Fruit fly (Drosophila melanogaster): ENCODE measurements around the gene slif.
A peak's percentile ranks its signal among the peaks of the same experiment; 100 is the strongest.

Gene slif

DNA sequence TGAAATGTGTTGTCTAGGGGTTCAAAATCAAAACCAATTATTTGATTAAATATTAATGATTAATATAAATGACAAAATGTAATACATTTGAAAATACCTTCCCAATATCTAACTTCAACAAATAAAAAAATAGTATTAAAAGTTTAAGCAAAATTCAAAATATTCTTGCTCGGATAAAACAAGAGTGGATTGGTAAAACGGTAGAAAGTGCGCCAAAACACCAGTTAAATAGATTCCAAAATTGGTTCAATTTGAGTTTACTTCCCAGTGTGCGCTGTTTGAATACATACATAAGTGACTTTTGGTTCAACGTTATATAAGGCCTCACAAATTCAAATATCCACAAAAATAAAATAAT, 15.8 kb upstream of the slif start (continued):
- TF ChIP-seq Eip93F (GFP tag; optimal IDR thresholded peaks at IDR 0.05) = peak; percentile 44
- TF ChIP-seq Hr38 (GFP tag; optimal IDR thresholded peaks at IDR 0.05) = no peak
- no peak for TF ChIP-seq achi (GFP tag; optimal IDR thresholded peaks at IDR 0.05)
- peak; percentile 58 for TF ChIP-seq Hr39 (GFP tag; optimal IDR thresholded peaks at IDR 0.05)
- TF ChIP-seq vri (GFP tag; optimal IDR thresholded peaks at IDR 0.05) = no peak
- peak; percentile 41 for TF ChIP-seq fd85E (GFP tag; optimal IDR thresholded peaks at IDR 0.05)
- peak; percentile 73 for TF ChIP-seq Smox (GFP tag; optimal IDR thresholded peaks at IDR 0.05)
- peak; percentile 80 for TF ChIP-seq CG32006 (GFP tag; optimal IDR thresholded peaks at IDR 0.05)
- TF ChIP-seq acj6 (GFP tag; optimal IDR thresholded peaks at IDR 0.05) = peak; percentile 79
- TF ChIP-seq CG15336 (GFP tag; IDR thresholded peaks at IDR 0.05) = peak; percentile 91
- peak; percentile 2 for TF ChIP-seq CG11762 (GFP tag; optimal IDR thresholded peaks at IDR 0.05; ENCODE audit: insufficient read depth)
- TF ChIP-seq CG7368 (GFP tag; optimal IDR thresholded peaks at IDR 0.05) = peak; percentile 29
- TF ChIP-seq topi (GFP tag; optimal IDR thresholded peaks at IDR 0.05) = peak; percentile 61
- TF ChIP-seq Lpt (GFP tag; optimal IDR thresholded peaks at IDR 0.05) = peak; percentile 72
- no peak for TF ChIP-seq Gug (GFP tag; IDR thresholded peaks at IDR 0.05)
- TF ChIP-seq esn (GFP tag; optimal IDR thresholded peaks at IDR 0.05) = peak; percentile 76
- peak; percentile 73 for TF ChIP-seq Met (GFP tag; optimal IDR thresholded peaks at IDR 0.05)
- TF ChIP-seq Ets96B (tag; optimal IDR thresholded peaks at IDR 0.05) = peak; percentile 76
- TF ChIP-seq CG34406 (GFP tag; optimal IDR thresholded peaks at IDR 0.05) = peak; percentile 79
- peak; percentile 71 for TF ChIP-seq eg (GFP tag; IDR thresholded peaks at IDR 0.05)
- TF ChIP-seq CG6854 (GFP tag; optimal IDR thresholded peaks at IDR 0.05) = peak; percentile 22
- TF ChIP-seq OdsH (GFP tag; optimal IDR thresholded peaks at IDR 0.05) = peak; percentile 82
- peak; percentile 73 for TF ChIP-seq CG6792 (GFP tag; optimal IDR thresholded peaks at IDR 0.05)
- peak; percentile 39 for TF ChIP-seq CG11902 (GFP tag; optimal IDR thresholded peaks at IDR 0.05)
- peak; percentile 75 for TF ChIP-seq CG8632 (GFP tag; optimal IDR thresholded peaks at IDR 0.05)
- TF ChIP-seq Eip78C (GFP tag) = peak; percentile 94
- peak; percentile 8 for TF ChIP-seq Blimp-1 (GFP tag; optimal IDR thresholded peaks at IDR 0.05)
- TF ChIP-seq ss (GFP tag; optimal IDR thresholded peaks at IDR 0.05) = peak; percentile 18 to 54

DNA sequence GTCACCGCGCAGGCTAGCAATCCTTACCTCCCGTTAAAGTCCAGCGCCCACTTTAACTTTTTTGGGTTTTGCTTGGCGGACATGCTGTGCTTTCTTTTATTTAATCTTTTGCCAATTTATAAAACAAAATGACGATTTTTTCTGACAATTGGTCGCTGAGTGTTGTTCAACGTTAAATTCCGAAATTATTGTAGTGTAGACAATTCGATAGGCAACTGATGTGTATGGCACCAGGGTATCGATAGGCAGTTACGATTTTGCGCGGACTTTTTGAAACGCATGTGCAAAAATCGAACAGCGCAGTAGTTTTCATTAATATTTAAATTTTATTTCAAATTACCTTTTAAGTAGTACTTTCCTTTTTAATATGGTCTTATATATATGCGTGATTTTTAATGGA, 12.8 kb upstream of the slif start, which contains the start of gene EMC4:
Gene EMC4, minus strand, starts transcription at position 174 of the 400 bp plus-strand sequence.
- TF ChIP-seq Sox14 (GFP tag; optimal IDR thresholded peaks at IDR 0.05) = peak; percentile 31
- no peak for TF ChIP-seq Hr39 (GFP tag; optimal IDR thresholded peaks at IDR 0.05)
- TF ChIP-seq CG8632 (GFP tag; optimal IDR thresholded peaks at IDR 0.05) = no peak
- TF ChIP-seq CG10669 (GFP tag; optimal IDR thresholded peaks at IDR 0.05) = no peak
- peak; percentile 63 for TF ChIP-seq CG3919 (GFP tag; optimal IDR thresholded peaks at IDR 0.05)
- peak in 1 of 2 experiments; percentile 22 for TF ChIP-seq ss (GFP tag; optimal IDR thresholded peaks at IDR 0.05)
- TF ChIP-seq svp (GFP tag) = peak; percentile 2
- peak; percentile 84 for TF ChIP-seq Eip78C (GFP tag)
- TF ChIP-seq CG11902 (GFP tag; optimal IDR thresholded peaks at IDR 0.05) = no peak
- no peak for TF ChIP-seq OdsH (GFP tag; optimal IDR thresholded peaks at IDR 0.05)
- TF ChIP-seq pdm3 (GFP tag; optimal IDR thresholded peaks at IDR 0.05) = no peak
- peak; percentile 90 for TF ChIP-seq achi (GFP tag; optimal IDR thresholded peaks at IDR 0.05)
- TF ChIP-seq vri (GFP tag; optimal IDR thresholded peaks at IDR 0.05) = peak; percentile 63
- TF ChIP-seq esn (GFP tag; optimal IDR thresholded peaks at IDR 0.05) = peak; percentile 71
- TF ChIP-seq topi (GFP tag; optimal IDR thresholded peaks at IDR 0.05) = peak; percentile 46
- TF ChIP-seq CG10631 (GFP tag; optimal IDR thresholded peaks at IDR 0.05) = peak; percentile 11
- TF ChIP-seq CG15336 (GFP tag; IDR thresholded peaks at IDR 0.05) = no peak
- TF ChIP-seq Ets21C (GFP tag; optimal IDR thresholded peaks at IDR 0.05) = no peak
- TF ChIP-seq fkh (GFP tag; optimal IDR thresholded peaks at IDR 0.05) = no peak
- TF ChIP-seq Lpt (GFP tag; optimal IDR thresholded peaks at IDR 0.05) = no peak
- no peak for TF ChIP-seq CG32006 (GFP tag; optimal IDR thresholded peaks at IDR 0.05)
- peak; percentile 36 for TF ChIP-seq CG6792 (GFP tag; optimal IDR thresholded peaks at IDR 0.05)
- TF ChIP-seq cyc (GFP tag; optimal IDR thresholded peaks at IDR 0.05) = peak; percentile 60
- 0 out of 3 replicates have a peak, but pooled peaks have one; percentile 32 for TF ChIP-seq eg (GFP tag; IDR thresholded peaks at IDR 0.05)
- TF ChIP-seq spab (GFP tag; optimal IDR thresholded peaks at IDR 0.05) = no peak
- TF ChIP-seq acj6 (GFP tag; optimal IDR thresholded peaks at IDR 0.05) = peak; percentile 15
- TF ChIP-seq CG7368 (GFP tag; optimal IDR thresholded peaks at IDR 0.05) = no peak
- TF ChIP-seq CG31627 (GFP tag; optimal IDR thresholded peaks at IDR 0.05) = peak; percentile 48
- no peak for TF ChIP-seq CG11762 (GFP tag; optimal IDR thresholded peaks at IDR 0.05; ENCODE audit: insufficient read depth)
- TF ChIP-seq lz (GFP tag; optimal IDR thresholded peaks at IDR 0.05) = peak; percentile 54
- TF ChIP-seq Eip75B (GFP tag; optimal IDR thresholded peaks at IDR 0.05) = peak; percentile 44
